Worm (Caenorhabditis elegans) whole organism, L4 larva: Measurements from ENCODE around the gene C11G6.2.

Source experiments
- D1046.2 ChIP-seq: fragments of 200-800 bp; sonication (Bioruptor generic); IDR thresholded peaks from 2 replicates; pipeline ENCODE4 v1.3.6; 2022; ENCODE audit warnings: missing genetic modification characterization, missing compliant biosample characterization
- F37D6.2 ChIP-seq: sonication (generic microtip); optimal IDR thresholded peaks from 2 replicates; lab custom pipeline; 2016; ENCODE audit warnings: mild to moderate bottlenecking, missing genetic modification characterization, missing compliant biosample characterization
- F44E2.7 ChIP-seq: fragments of 200-800 bp; sonication (Bioruptor generic); IDR thresholded peaks from 2 replicates; pipeline ENCODE4 v2.1.2; 2022; ENCODE audit warnings: missing genetic modification characterization, missing compliant biosample characterization
- R02D3.7 ChIP-seq: fragments of 150-350 bp; sonication (generic microtip); optimal IDR thresholded peaks from 3 replicates; lab custom pipeline; 2014; ENCODE audit warnings: missing biosample characterization, missing genetic modification characterization
- T20F7.1 ChIP-seq: fragments of 200-800 bp; sonication (Bioruptor generic); optimal IDR thresholded peaks from 2 replicates; lab custom pipeline; 2018; ENCODE audit warnings: mild to moderate bottlenecking, missing genetic modification characterization, missing compliant biosample characterization
- T26A8.4 ChIP-seq: fragments of 200-800 bp; sonication (Bioruptor generic); IDR thresholded peaks from 2 replicates; pipeline ENCODE4 v1.3.6; 2022; ENCODE audit warnings: missing genetic modification characterization, missing compliant biosample characterization
- Y48G9A.11 ChIP-seq: fragments of 200-800 bp; sonication (Bioruptor generic); IDR thresholded peaks from 2 replicates; pipeline ENCODE4 v1.3.6; 2022; ENCODE audit warnings: missing genetic modification reagents, missing genetic modification characterization, missing compliant biosample characterization
- Y75B8A.6 ChIP-seq: fragments of 200-800 bp; sonication (Bioruptor generic); IDR thresholded peaks from 2 replicates; pipeline ENCODE4 v1.3.6; 2022; ENCODE audit warnings: missing genetic modification reagents, missing genetic modification characterization, missing compliant biosample characterization
- aha-1 ChIP-seq: fragments of 150-350 bp; peaks from one replicate; lab custom pipeline; 2014; ENCODE audit warnings: missing biosample characterization, missing genetic modification characterization
- aly-2 ChIP-seq: sonication (generic microtip); optimal IDR thresholded peaks from 2 replicates; lab custom pipeline; 2018; ENCODE audit warnings: missing biosample characterization, missing genetic modification characterization
- ama-1 ChIP-seq: fragments of 150-350 bp; optimal IDR thresholded peaks from 2 replicates; lab custom pipeline; 2014; ENCODE audit warnings: inconsistent platforms, mixed read lengths
- arid-1 ChIP-seq: fragments of 200-800 bp; sonication (Bioruptor generic); conservative IDR thresholded peaks from 2 replicates; pipeline ENCODE4 v1.3.6; 2022; ENCODE audit warnings: missing genetic modification reagents, missing genetic modification characterization, missing compliant biosample characterization
- attf-4 ChIP-seq: sonication (generic microtip); optimal IDR thresholded peaks from 3 replicates; lab custom pipeline; 2017; ENCODE audit warnings: missing biosample characterization, missing genetic modification characterization
- ceh-20 ChIP-seq: fragments of 200-800 bp; sonication (Bioruptor generic); IDR thresholded peaks from 2 replicates; pipeline ENCODE4 v1.3.6; 2022; ENCODE audit warnings: missing genetic modification reagents, missing genetic modification characterization, missing compliant biosample characterization
- ceh-32 ChIP-seq: sonication (generic microtip); optimal IDR thresholded peaks from 2 replicates; lab custom pipeline; 2016; ENCODE audit warnings: mild to moderate bottlenecking, missing genetic modification characterization, missing compliant biosample characterization; ENCODE audit not compliant: poor library complexity
- ces-1 ChIP-seq: fragments of 150-350 bp; sonication (generic microtip); optimal IDR thresholded peaks from 4 replicates; lab custom pipeline; 2014; ENCODE audit warnings: missing biosample characterization, missing genetic modification reagents, missing genetic modification characterization
- cey-2 ChIP-seq: sonication (generic microtip); optimal IDR thresholded peaks from 3 replicates; lab custom pipeline; 2017; ENCODE audit warnings: missing genetic modification characterization, mild to moderate bottlenecking, missing compliant biosample characterization, antibody characterized with exemption, borderline replicate concordance; ENCODE audit not compliant: insufficient read depth
- daf-16 ChIP-seq, 3 experiments: sonication (generic microtip); optimal IDR thresholded peaks; 2 replicates each; lab custom pipeline; 2016 to 2017; ENCODE audit warnings: missing genetic modification characterization in 3 of 3, missing genetic modification reagents in 3 of 3, mild to moderate bottlenecking in 2 of 3, missing compliant biosample characterization in 2 of 3, missing biosample characterization in 1 of 3, moderate library complexity in 1 of 3
- daf-19 ChIP-seq: fragments of 200-800 bp; sonication (Bioruptor generic); conservative IDR thresholded peaks from 2 replicates; pipeline ENCODE4 v1.3.6; 2022; ENCODE audit warnings: missing genetic modification characterization, missing compliant biosample characterization
- daf-8 ChIP-seq: fragments of 200-800 bp; sonication (Bioruptor generic); IDR thresholded peaks from 2 replicates; pipeline ENCODE4 v1.3.6; 2022; ENCODE audit warnings: missing genetic modification characterization, missing compliant biosample characterization
- dmd-8 ChIP-seq: fragments of 200-800 bp; sonication (Bioruptor generic); IDR thresholded peaks from 2 replicates; pipeline ENCODE4 v1.3.6; 2022; ENCODE audit warnings: missing genetic modification characterization, missing compliant biosample characterization
- dmd-9 ChIP-seq: fragments of 200-800 bp; sonication (Bioruptor generic); IDR thresholded peaks from 2 replicates; pipeline ENCODE4 v1.3.6; 2022; ENCODE audit warnings: missing genetic modification reagents, missing genetic modification characterization, missing compliant biosample characterization
- dpl-1 ChIP-seq: fragments of 150-350 bp; optimal IDR thresholded peaks from 2 replicates; lab custom pipeline; 2014; ENCODE audit warnings: missing biosample characterization, missing genetic modification reagents, missing genetic modification characterization
- fkh-10 ChIP-seq: fragments of 150-350 bp; optimal IDR thresholded peaks from 2 replicates; lab custom pipeline; 2014; ENCODE audit warnings: missing biosample characterization, missing genetic modification reagents, missing genetic modification characterization
- fos-1 ChIP-seq: fragments of 150-350 bp; optimal IDR thresholded peaks from 2 replicates; lab custom pipeline; 2014; ENCODE audit warnings: missing biosample characterization, missing genetic modification characterization
- hlh-30 ChIP-seq: sonication (generic microtip); optimal IDR thresholded peaks from 2 replicates; lab custom pipeline; 2017; ENCODE audit warnings: antibody characterized with exemption, mild to moderate bottlenecking, missing genetic modification characterization, missing compliant biosample characterization; ENCODE audit not compliant: insufficient read depth
- hmg-1.1 ChIP-seq: fragments of 200-800 bp; sonication (Bioruptor generic); IDR thresholded peaks from 2 replicates; pipeline ENCODE4 v1.3.6; 2022; ENCODE audit warnings: missing genetic modification reagents, missing genetic modification characterization, missing compliant biosample characterization
- jun-1 ChIP-seq: fragments of 150-350 bp; optimal IDR thresholded peaks from 2 replicates; lab custom pipeline; 2014; ENCODE audit warnings: missing biosample characterization, missing genetic modification reagents, missing genetic modification characterization
- lim-7 ChIP-seq: fragments of 200-800 bp; sonication (Bioruptor generic); IDR thresholded peaks from 2 replicates; pipeline ENCODE4 v1.3.6; 2022; ENCODE audit warnings: missing genetic modification characterization, missing compliant biosample characterization
- lin-1 ChIP-seq: fragments of 200-800 bp; sonication (Bioruptor generic); IDR thresholded peaks from 2 replicates; pipeline ENCODE4 v1.3.6; 2022; ENCODE audit warnings: missing genetic modification reagents, missing genetic modification characterization, missing compliant biosample characterization
- lin-13 ChIP-seq: fragments of 150-350 bp; optimal IDR thresholded peaks from 2 replicates; lab custom pipeline; 2014; ENCODE audit warnings: missing biosample characterization, missing genetic modification reagents, missing genetic modification characterization
- lin-15B ChIP-seq: fragments of 150-350 bp; sonication (generic microtip); optimal IDR thresholded peaks from 3 replicates; lab custom pipeline; 2014; ENCODE audit warnings: missing biosample characterization, missing genetic modification characterization
- lin-39 ChIP-seq: fragments of 150-350 bp; optimal IDR thresholded peaks from 2 replicates; lab custom pipeline; 2014; ENCODE audit warnings: missing biosample characterization, missing genetic modification reagents, missing genetic modification characterization
- lsy-2 ChIP-seq, 2 experiments: fragments of 150-350 bp in 1 of 2; sonication (generic microtip) in 1 of 2; optimal IDR thresholded peaks; 2 replicates each; lab custom pipeline; 2014 to 2017; ENCODE audit warnings: missing biosample characterization in 2 of 2, missing genetic modification characterization in 2 of 2
- mdl-1 ChIP-seq, 2 experiments: fragments of 150-350 bp in 1 of 2; sonication (generic microtip) in 1 of 2; optimal IDR thresholded peaks; 2 replicates each; lab custom pipeline; 2014 to 2017; ENCODE audit warnings: missing biosample characterization in 2 of 2, missing genetic modification characterization in 2 of 2
- mdt-29 ChIP-seq: fragments of 200-800 bp; sonication (Bioruptor generic); IDR thresholded peaks from 2 replicates; pipeline ENCODE4 v1.3.6; 2022; ENCODE audit warnings: missing genetic modification reagents, missing genetic modification characterization, missing compliant biosample characterization
- nhr-10 ChIP-seq: fragments of 150-350 bp; optimal IDR thresholded peaks from 2 replicates; lab custom pipeline; 2014; ENCODE audit warnings: missing biosample characterization, missing genetic modification characterization
- nhr-102 ChIP-seq: sonication (generic microtip); optimal IDR thresholded peaks from 2 replicates; lab custom pipeline; 2016; ENCODE audit warnings: mild to moderate bottlenecking, missing genetic modification characterization, moderate library complexity, missing compliant biosample characterization
- nhr-237 ChIP-seq: sonication (generic microtip); optimal IDR thresholded peaks from 2 replicates; lab custom pipeline; 2017; ENCODE audit warnings: missing biosample characterization, missing genetic modification characterization
- nhr-42 ChIP-seq: fragments of 200-800 bp; sonication (Bioruptor generic); IDR thresholded peaks from 2 replicates; pipeline ENCODE4 v1.3.6; 2022; ENCODE audit warnings: missing genetic modification characterization, missing compliant biosample characterization
- nhr-6 ChIP-seq: fragments of 150-350 bp; optimal IDR thresholded peaks from 2 replicates; lab custom pipeline; 2014; ENCODE audit warnings: missing biosample characterization, missing genetic modification characterization
- nhr-76 ChIP-seq: fragments of 150-350 bp; optimal IDR thresholded peaks from 2 replicates; lab custom pipeline; 2014; ENCODE audit warnings: missing biosample characterization, missing genetic modification characterization
- pha-4 ChIP-seq, 2 experiments: fragments of 150-350 bp in 1 of 2; fragments of 200-800 bp in 1 of 2; sonication (Bioruptor generic) in 1 of 2; IDR thresholded peaks in 1 of 2; optimal IDR thresholded peaks in 1 of 2; 2 replicates each; pipeline versions ENCODE4 v1.3.6 to Lab custom; 2014 to 2022; ENCODE audit warnings: missing genetic modification characterization in 2 of 2, missing genetic modification reagents in 2 of 2, missing biosample characterization in 1 of 2, missing compliant biosample characterization in 1 of 2
- spr-3 ChIP-seq: fragments of 200-800 bp; sonication (Bioruptor generic); optimal IDR thresholded peaks from 2 replicates; lab custom pipeline; 2018; ENCODE audit warnings: mild to moderate bottlenecking, missing genetic modification characterization, missing compliant biosample characterization
- tag-97 ChIP-seq: fragments of 200-800 bp; sonication (Bioruptor generic); IDR thresholded peaks from 2 replicates; pipeline ENCODE4 v1.3.6; 2022; ENCODE audit warnings: missing genetic modification characterization, missing compliant biosample characterization
- tra-1 ChIP-seq: fragments of 200-800 bp; sonication (Bioruptor generic); IDR thresholded peaks from 2 replicates; pipeline ENCODE4 v1.3.6; 2022; ENCODE audit warnings: missing genetic modification reagents, missing genetic modification characterization, missing compliant biosample characterization
- unc-39 ChIP-seq: sonication (generic microtip); optimal IDR thresholded peaks from 2 replicates; lab custom pipeline; 2017; ENCODE audit warnings: missing biosample characterization, missing genetic modification characterization
- vab-7 ChIP-seq: fragments of 200-800 bp; sonication (Bioruptor generic); IDR thresholded peaks from 2 replicates; pipeline ENCODE4 v1.3.6; 2022; ENCODE audit warnings: missing genetic modification reagents, missing genetic modification characterization, missing compliant biosample characterization
- zfp-2 ChIP-seq: sonication (generic microtip); optimal IDR thresholded peaks from 2 replicates; lab custom pipeline; 2016; ENCODE audit warnings: mild to moderate bottlenecking, missing genetic modification characterization, missing compliant biosample characterization
- zip-11 ChIP-seq: fragments of 200-800 bp; sonication (Bioruptor generic); IDR thresholded peaks from 2 replicates; pipeline ENCODE4 v1.3.6; 2022; ENCODE audit warnings: missing genetic modification characterization, missing compliant biosample characterization

C11G6.2 gene

DNA sequence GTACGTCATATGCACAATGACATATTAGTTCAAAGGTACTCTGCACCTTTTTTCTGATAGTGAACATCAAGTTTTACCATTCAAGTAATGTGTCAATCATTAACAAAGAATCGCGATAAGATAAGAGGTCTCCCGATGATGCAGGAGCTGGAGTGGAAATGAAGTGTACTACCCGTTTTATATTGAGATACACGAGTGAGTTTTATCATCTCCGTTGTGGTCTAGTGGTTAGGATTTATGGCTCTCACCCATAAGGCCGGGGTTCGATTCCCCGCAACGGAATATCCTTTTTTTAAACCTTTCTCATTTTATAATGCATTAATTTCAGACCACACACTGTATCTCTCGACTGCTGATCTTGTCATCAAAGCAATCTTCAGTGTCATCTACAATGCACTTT lies 49.5 kb downstream of the C11G6.2 start (continued):
- TF ChIP-seq daf-19 (GFP tag; lab: Robert Waterston, UW) (no peak), attf-4 (no peak), aha-1 (tag; lab: Kevin White, UChicago) (peak; percentile 95), Y75B8A.6 (peak; percentile 85; the same call in 1 of the 2 replicates), lin-39 (no peak), cey-2 (tag; lab: Kevin White, UChicago) (no peak), lim-7 (GFP tag; lab: Robert Waterston, UW) (peak; percentile 65), F44E2.7 (0 out of 2 replicates have a peak, but pooled peaks have one; percentile 36), daf-16 (GFP tag; optimal IDR thresholded peaks at IDR 0.05; lab: Kevin White, UChicago) (peak; percentile 15 to 94), daf-16 (tag; optimal IDR thresholded peaks at IDR 0.05; lab: Kevin White, UChicago) (peak; percentile 59), aly-2 (tag; lab: Kevin White, UChicago) (no peak), ces-1 (GFP tag; lab: Kevin White, UChicago) (no peak), T20F7.1 (GFP tag; lab: Kevin White, UChicago) (no peak), spr-3 (GFP tag; lab: Kevin White, UChicago) (peak; percentile 41), daf-8 (GFP tag; lab: Robert Waterston, UW) (no peak), dpl-1 (GFP tag; lab: Kevin White, UChicago) (no peak), zip-11 (no peak), arid-1 (peak; percentile 64; the same call in 1 of the 2 replicates), fkh-10 (GFP tag; lab: Kevin White, UChicago) (peak; percentile 11), hmg-1.1 (GFP tag; lab: Robert Waterston, UW) (peak; percentile 61), nhr-76 (tag; lab: Kevin White, UChicago) (no peak), T26A8.4 (GFP tag; lab: Robert Waterston, UW) (peak; percentile 77), fos-1 (no peak), vab-7 (GFP tag; lab: Robert Waterston, UW) (peak; percentile 71), tag-97 (GFP tag; lab: Robert Waterston, UW) (no peak), nhr-6 (tag; lab: Kevin White, UChicago) (no peak), tra-1 (GFP tag; lab: Robert Waterston, UW) (peak; percentile 92), pha-4 (GFP tag; IDR thresholded peaks at IDR 0.05; lab: Robert Waterston, UW) (peak; percentile 81; the same call in 1 of the 2 replicates), pha-4 (tag; optimal IDR thresholded peaks at IDR 0.05; lab: Kevin White, UChicago) (no peak), unc-39 (tag; lab: Kevin White, UChicago) (no peak), F37D6.2 (tag; lab: Kevin White, UChicago) (no peak), Y48G9A.11 (GFP tag; lab: Robert Waterston, UW) (0 out of 2 replicates have a peak, but pooled peaks have one; percentile 52), nhr-42 (GFP tag; lab: Robert Waterston, UW) (peak; percentile 43; the same call in 1 of the 2 replicates), hlh-30 (tag; lab: Kevin White, UChicago) (peak; percentile 57), mdl-1 (tag; optimal IDR thresholded peaks at IDR 0.05; lab: Kevin White, UChicago) (peak in 1 of 2 experiments; percentile 10), ama-1 (lab: Kevin White, UChicago) (no peak), lsy-2 (tag; optimal IDR thresholded peaks at IDR 0.05; lab: Kevin White, UChicago) (peak in 1 of 2 experiments; percentile 61), lin-15B (tag; lab: Kevin White, UChicago) (no peak), jun-1 (no peak), nhr-10 (tag; lab: Kevin White, UChicago) (peak; percentile 35), lin-13 (GFP tag; lab: Kevin White, UChicago) (peak; percentile 66), mdt-29 (GFP tag; lab: Robert Waterston, UW) (peak; percentile 67), zfp-2 (tag; lab: Kevin White, UChicago) (no peak), ceh-32 (tag; lab: Kevin White, UChicago) (no peak), D1046.2 (GFP tag; lab: Robert Waterston, UW) (no peak), nhr-102 (peak; percentile 81), nhr-237 (no peak), R02D3.7 (tag; lab: Kevin White, UChicago) (no peak), ceh-20 (GFP tag; lab: Robert Waterston, UW) (no peak; the same call in 1 of the 2 replicates), lin-1 (GFP tag; lab: Robert Waterston, UW) (peak; percentile 82; the same call in 1 of the 2 replicates), dmd-8 (GFP tag; lab: Robert Waterston, UW) (peak; percentile 66; the same call in 1 of the 2 replicates), dmd-9 (GFP tag; lab: Robert Waterston, UW) (peak; percentile 56; the same call in 1 of the 2 replicates)
